Fruit fly (Drosophila melanogaster) S2 (cell line): ENCODE measurements around the gene CG1146.

Source experiments
- CG8478 ChIP-seq: fragments of >200 bp; optimal IDR thresholded peaks from 2 replicates; lab custom pipeline; 2018
- CTCF ChIP-seq, 2 experiments: fragments of >200 bp; optimal IDR thresholded peaks; 2 replicates each; lab custom pipeline; 2018

dm6 chr3L:2504031-2504615 lies 15.5 kb downstream of the CG1146 start:
- no peak for TF ChIP-seq CTCF (optimal IDR thresholded peaks at IDR 0.05; lab: Kevin White, UChicago)
- TF ChIP-seq CG8478 (lab: Kevin White, UChicago) = no peak
